Fruit fly (Drosophila melanogaster) whole organism, prepupa: Measurements from ENCODE around the gene Tusp.

Source experiments
- CG32006 ChIP-seq: fragments of 200-800 bp; sonication (Bioruptor generic); optimal IDR thresholded peaks from 3 replicates; lab custom pipeline; 2017; ENCODE audit warnings: missing biosample characterization, mild to moderate bottlenecking, missing genetic modification characterization
- CG8119 ChIP-seq: fragments of 200-800 bp; sonication (Bioruptor generic); IDR thresholded peaks from 3 replicates; pipeline ENCODE4 v1.3.6; 2022; ENCODE audit warnings: missing biosample characterization, missing genetic modification characterization
- Gug ChIP-seq: fragments of 200-800 bp; sonication (Bioruptor generic); IDR thresholded peaks from 2 replicates; pipeline ENCODE4 v1.3.6; 2022; ENCODE audit warnings: missing biosample characterization, missing genetic modification characterization
- Lpt ChIP-seq: fragments of 200-800 bp; sonication (Bioruptor generic); optimal IDR thresholded peaks from 3 replicates; lab custom pipeline; 2016; ENCODE audit warnings: missing biosample characterization, missing genetic modification characterization
- OdsH ChIP-seq: fragments of 200-800 bp; sonication (Bioruptor generic); optimal IDR thresholded peaks from 3 replicates; lab custom pipeline; 2016; ENCODE audit warnings: missing biosample characterization, missing genetic modification characterization
- Smox ChIP-seq: fragments of 200-800 bp; sonication (Bioruptor generic); optimal IDR thresholded peaks from 3 replicates; lab custom pipeline; 2016; ENCODE audit warnings: missing biosample characterization, missing genetic modification characterization
- acj6 ChIP-seq: fragments of 200-800 bp; sonication (Bioruptor generic); optimal IDR thresholded peaks from 3 replicates; lab custom pipeline; 2016; ENCODE audit warnings: missing biosample characterization, missing genetic modification characterization
- esn ChIP-seq: fragments of 200-800 bp; sonication (Bioruptor generic); optimal IDR thresholded peaks from 2 replicates; lab custom pipeline; 2016; ENCODE audit warnings: missing biosample characterization, mild to moderate bottlenecking, missing genetic modification characterization, moderate library complexity
- fd59A ChIP-seq: fragments of 200-800 bp; sonication (Bioruptor generic); optimal IDR thresholded peaks from 2 replicates; lab custom pipeline; 2017; ENCODE audit warnings: missing biosample characterization, mild to moderate bottlenecking, missing genetic modification characterization, missing genetic modification reagents
- fkh ChIP-seq: fragments of 200-800 bp; sonication (Bioruptor generic); optimal IDR thresholded peaks from 3 replicates; lab custom pipeline; 2017; ENCODE audit warnings: missing biosample characterization, mild to moderate bottlenecking, missing genetic modification characterization, moderate library complexity

DNA sequence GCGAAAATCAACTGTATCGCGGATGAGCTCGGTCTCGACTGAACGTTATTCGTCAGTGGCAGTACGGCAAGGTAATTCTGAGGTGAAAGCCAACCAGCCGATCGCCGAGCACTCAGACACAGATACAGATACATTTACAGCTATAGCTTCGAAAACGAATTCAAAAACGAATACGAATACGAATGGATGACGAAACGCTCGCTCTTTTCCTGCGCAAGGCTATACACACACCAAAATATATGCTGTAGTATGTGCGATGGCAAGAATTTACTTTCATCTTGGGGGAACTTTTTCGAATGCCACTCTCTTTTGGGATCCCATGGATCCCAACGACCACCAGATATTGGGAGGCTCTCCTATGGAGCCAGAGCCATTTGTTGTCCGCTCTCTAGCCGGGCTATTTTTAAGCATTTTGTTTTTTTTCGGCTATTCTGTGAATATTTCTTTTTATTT is 52.5 kb downstream of the Tusp start, which contains the start of gene Mlc1:
- no peak for TF ChIP-seq acj6
- no peak for TF ChIP-seq Gug
- no peak for TF ChIP-seq OdsH (GFP tag; lab: Kevin White, UChicago)
- no peak for TF ChIP-seq fd59A
- TF ChIP-seq Lpt (GFP tag; lab: Kevin White, UChicago) = no peak
- TF ChIP-seq esn = no peak
- TF ChIP-seq Smox (GFP tag; lab: Kevin White, UChicago) = no peak
- TF ChIP-seq CG32006 = no peak
- no peak for TF ChIP-seq fkh (GFP tag; lab: Kevin White, UChicago)
- no peak for TF ChIP-seq CG8119
